Worm (Caenorhabditis elegans): Measurements from ENCODE around the gene T20G5.13.

- TF ChIP-seq pha-4 (GFP tag; IDR thresholded peaks at IDR 0.05) (no peak), pha-4 (tag; optimal IDR thresholded peaks at IDR 0.05) (no peak), skn-1 (tag; optimal IDR thresholded peaks at IDR 0.05) (no peak), nhr-76 (tag; optimal IDR thresholded peaks at IDR 0.05) (no peak), rbr-2 (tag; optimal IDR thresholded peaks at IDR 0.05) (no peak), lim-7 (GFP tag; IDR thresholded peaks at IDR 0.05) (no peak), nhr-28 (tag; optimal IDR thresholded peaks at IDR 0.05) (peak; percentile 38), nhr-11 (tag; optimal IDR thresholded peaks at IDR 0.05) (no peak), Y5F2A.4 (GFP tag; optimal IDR thresholded peaks at IDR 0.05) (no peak), fos-1 (tag; optimal IDR thresholded peaks at IDR 0.05) (no peak), dmd-6 (GFP tag; IDR thresholded peaks at IDR 0.05) (no peak), lsy-2 (tag; optimal IDR thresholded peaks at IDR 0.05) (no peak)
Observed at ce11 chrIII:10170265-10170664, 30.9 kb downstream of the T20G5.13 start.

All from whole organism, L4 larva.